Worm (Caenorhabditis elegans): ENCODE data around the gene mrps-35.

The mrps-35 gene

ce11 chrV:18980980-18981529 lies at the start of gene mrps-35, which contains the start of gene sws-1:
Gene mrps-35, plus strand, starts transcription at chrV:18981306.
Gene sws-1, minus strand, starts transcription at chrV:18981479.
- TF ChIP-seq tbx-37 (GFP tag; conservative IDR thresholded peaks at IDR 0.05) = peak; percentile 87
- TF ChIP-seq ceh-13 (GFP tag; optimal IDR thresholded peaks at IDR 0.05) = no peak
- TF ChIP-seq ets-7 (tag; optimal IDR thresholded peaks at IDR 0.05) = peak; percentile 8
- 0 out of 2 replicates have a peak, but pooled peaks have one; percentile 26 for TF ChIP-seq sea-1 (GFP tag; conservative IDR thresholded peaks at IDR 0.05)
- peak; percentile 70 for TF ChIP-seq pes-1 (GFP tag; IDR thresholded peaks at IDR 0.05)

ce11 chrV:18934539-18934938 lies 46.6 kb upstream of the mrps-35 start:
- TF ChIP-seq ceh-36 (tag; optimal IDR thresholded peaks at IDR 0.05) (no peak), pes-1 (GFP tag; IDR thresholded peaks at IDR 0.05) (no peak), F13C5.2 (tag; optimal IDR thresholded peaks at IDR 0.05) (no peak)

ce11 chrV:18937578-18937977 lies 43.5 kb upstream of the mrps-35 start:
- TF ChIP-seq flt-1 (GFP tag; IDR thresholded peaks at IDR 0.05) = no peak
- TF ChIP-seq B0310.2 (tag; optimal IDR thresholded peaks at IDR 0.05) = no peak
- no peak for TF ChIP-seq tra-4 (tag; optimal IDR thresholded peaks at IDR 0.05)
- no peak for TF ChIP-seq aly-1 (tag; optimal IDR thresholded peaks at IDR 0.05)

ce11 chrV:18940341-18940740 lies 40.8 kb upstream of the mrps-35 start, which contains the start of gene Y80D3A.8:
Gene Y80D3A.8, plus strand, starts transcription at chrV:18940641.
- TF ChIP-seq ets-7 (tag; optimal IDR thresholded peaks at IDR 0.05) (no peak), scrt-1 (GFP tag; IDR thresholded peaks at IDR 0.05) (no peak), hmbx-1 (tag; optimal IDR thresholded peaks at IDR 0.05) (no peak), tbx-11 (GFP tag; IDR thresholded peaks at IDR 0.05) (no peak), ceh-36 (tag; optimal IDR thresholded peaks at IDR 0.05) (no peak), hnd-1 (tag; optimal IDR thresholded peaks at IDR 0.05) (no peak), hmg-4 (GFP tag; optimal IDR thresholded peaks at IDR 0.05) (no peak), ama-1 (optimal IDR thresholded peaks at IDR 0.05) (no peak), F13C5.2 (tag; optimal IDR thresholded peaks at IDR 0.05) (no peak), B0310.2 (tag; optimal IDR thresholded peaks at IDR 0.05) (no peak), tra-4 (tag; optimal IDR thresholded peaks at IDR 0.05) (no peak), tbx-37 (GFP tag; conservative IDR thresholded peaks at IDR 0.05) (no peak), sea-1 (GFP tag; conservative IDR thresholded peaks at IDR 0.05) (no peak)

- no peak for TF ChIP-seq hnd-1 (tag; optimal IDR thresholded peaks at IDR 0.05)
- no peak for TF ChIP-seq scrt-1 (GFP tag; IDR thresholded peaks at IDR 0.05)
- TF ChIP-seq ets-7 (tag; optimal IDR thresholded peaks at IDR 0.05) = no peak
- TF ChIP-seq hmg-4 (GFP tag; optimal IDR thresholded peaks at IDR 0.05) = no peak
- TF ChIP-seq flt-1 (GFP tag; IDR thresholded peaks at IDR 0.05) = no peak
- no peak for TF ChIP-seq hmbx-1 (tag; optimal IDR thresholded peaks at IDR 0.05)
- TF ChIP-seq tra-4 (tag; optimal IDR thresholded peaks at IDR 0.05) = no peak
- TF ChIP-seq tbx-37 (GFP tag; conservative IDR thresholded peaks at IDR 0.05) = no peak
- TF ChIP-seq sea-1 (GFP tag; conservative IDR thresholded peaks at IDR 0.05) = no peak
- TF ChIP-seq tbx-11 (GFP tag; IDR thresholded peaks at IDR 0.05) = no peak
- TF ChIP-seq ceh-36 (tag; optimal IDR thresholded peaks at IDR 0.05) = no peak
- TF ChIP-seq pes-1 (GFP tag; IDR thresholded peaks at IDR 0.05) = no peak
- TF ChIP-seq aly-1 (tag; optimal IDR thresholded peaks at IDR 0.05) = no peak
- no peak for TF ChIP-seq ceh-13 (GFP tag; optimal IDR thresholded peaks at IDR 0.05)
- TF ChIP-seq B0310.2 (tag; optimal IDR thresholded peaks at IDR 0.05) = no peak
- TF ChIP-seq F13C5.2 (tag; optimal IDR thresholded peaks at IDR 0.05) = no peak
- no peak for TF ChIP-seq ama-1 (optimal IDR thresholded peaks at IDR 0.05)
These were observed 23.8 kb upstream of the mrps-35 start, which contains the start of gene hrg-10 for ce11 chrV:18957267-18957843. Gene hrg-10, minus strand, starts transcription at chrV:18957317.

ce11 chrV:18960072-18960471 lies 21.0 kb upstream of the mrps-35 start, which contains the start of gene ztf-20:
Gene ztf-20, minus strand, starts transcription at chrV:18960172.
- TF ChIP-seq ceh-13 (GFP tag; optimal IDR thresholded peaks at IDR 0.05) = no peak
- no peak for TF ChIP-seq ets-7 (tag; optimal IDR thresholded peaks at IDR 0.05)
- TF ChIP-seq tbx-37 (GFP tag; conservative IDR thresholded peaks at IDR 0.05) = no peak
- no peak for TF ChIP-seq tbx-11 (GFP tag; IDR thresholded peaks at IDR 0.05)
- no peak for TF ChIP-seq scrt-1 (GFP tag; IDR thresholded peaks at IDR 0.05)
- no peak for TF ChIP-seq sea-1 (GFP tag; conservative IDR thresholded peaks at IDR 0.05)
- no peak for TF ChIP-seq flt-1 (GFP tag; IDR thresholded peaks at IDR 0.05)
- TF ChIP-seq aly-1 (tag; optimal IDR thresholded peaks at IDR 0.05) = no peak
- no peak for TF ChIP-seq hnd-1 (tag; optimal IDR thresholded peaks at IDR 0.05)
- no peak for TF ChIP-seq ama-1 (optimal IDR thresholded peaks at IDR 0.05)
- TF ChIP-seq B0310.2 (tag; optimal IDR thresholded peaks at IDR 0.05) = no peak
- TF ChIP-seq tra-4 (tag; optimal IDR thresholded peaks at IDR 0.05) = no peak
- no peak for TF ChIP-seq ceh-36 (tag; optimal IDR thresholded peaks at IDR 0.05)
- TF ChIP-seq hmbx-1 (tag; optimal IDR thresholded peaks at IDR 0.05) = no peak
- no peak for TF ChIP-seq pes-1 (GFP tag; IDR thresholded peaks at IDR 0.05)
- TF ChIP-seq hmg-4 (GFP tag; optimal IDR thresholded peaks at IDR 0.05) = no peak
- TF ChIP-seq F13C5.2 (tag; optimal IDR thresholded peaks at IDR 0.05) = no peak

- no peak for TF ChIP-seq ceh-13 (GFP tag; optimal IDR thresholded peaks at IDR 0.05)
- peak; percentile 61; the same call in 1 of the 2 replicates for TF ChIP-seq flt-1 (GFP tag; IDR thresholded peaks at IDR 0.05)
- TF ChIP-seq F13C5.2 (tag; optimal IDR thresholded peaks at IDR 0.05) = peak; percentile 87
- no peak for TF ChIP-seq sea-1 (GFP tag; conservative IDR thresholded peaks at IDR 0.05)
- TF ChIP-seq ceh-36 (tag; optimal IDR thresholded peaks at IDR 0.05) = no peak
- TF ChIP-seq tbx-11 (GFP tag; IDR thresholded peaks at IDR 0.05) = no peak
- no peak for TF ChIP-seq aly-1 (tag; optimal IDR thresholded peaks at IDR 0.05)
- TF ChIP-seq scrt-1 (GFP tag; IDR thresholded peaks at IDR 0.05) = no peak
- peak; percentile 6 for TF ChIP-seq B0310.2 (tag; optimal IDR thresholded peaks at IDR 0.05)
- no peak for TF ChIP-seq hmbx-1 (tag; optimal IDR thresholded peaks at IDR 0.05)
- TF ChIP-seq ama-1 (optimal IDR thresholded peaks at IDR 0.05) = no peak
- TF ChIP-seq ets-7 (tag; optimal IDR thresholded peaks at IDR 0.05) = no peak
- TF ChIP-seq hmg-4 (GFP tag; optimal IDR thresholded peaks at IDR 0.05) = peak; percentile 28
- no peak for TF ChIP-seq tra-4 (tag; optimal IDR thresholded peaks at IDR 0.05)
- no peak for TF ChIP-seq hnd-1 (tag; optimal IDR thresholded peaks at IDR 0.05)
- 0 out of 2 replicates have a peak, but pooled peaks have one; percentile 26 for TF ChIP-seq tbx-37 (GFP tag; conservative IDR thresholded peaks at IDR 0.05)
- peak; percentile 54 for TF ChIP-seq pes-1 (GFP tag; IDR thresholded peaks at IDR 0.05)
These were observed 13.5 kb upstream of the mrps-35 start, which contains the start of gene Y39B6A.43 for ce11 chrV:18967479-18968056. Gene Y39B6A.43, minus strand, starts transcription at chrV:18967829.
